Fruit fly (Drosophila melanogaster) whole organism, embryonic: ENCODE measurements around the gene CG42674.
A peak's percentile ranks its signal among the peaks of the same experiment; 100 is the strongest.

Experiments
- ATbp ChIP-seq: fragments of 200-800 bp; sonication (Bioruptor generic); optimal IDR thresholded peaks from 2 replicates; lab custom pipeline; 2017; ENCODE audit warnings: missing biosample characterization, mild to moderate bottlenecking, missing genetic modification characterization, missing genetic modification reagents
- Antp ChIP-seq: fragments of 200-800 bp; sonication (Bioruptor generic); optimal IDR thresholded peaks from 3 replicates; lab custom pipeline; 2016; ENCODE audit warnings: missing biosample characterization, missing genetic modification characterization
- Atf-2 ChIP-seq: fragments of 200-800 bp; sonication (Bioruptor generic); optimal IDR thresholded peaks from 2 replicates; lab custom pipeline; 2016; ENCODE audit warnings: missing biosample characterization, missing genetic modification characterization
- CG10147 ChIP-seq: fragments of 200-800 bp; sonication (Bioruptor generic); optimal IDR thresholded peaks from 2 replicates; lab custom pipeline; 2019; ENCODE audit warnings: missing biosample characterization, mild to moderate bottlenecking, missing genetic modification characterization, moderate library complexity
- CG10209 ChIP-seq: fragments of 200-800 bp; sonication (Bioruptor generic); optimal IDR thresholded peaks from 3 replicates; lab custom pipeline; 2017; ENCODE audit warnings: missing biosample characterization, mild to moderate bottlenecking, missing genetic modification characterization, missing genetic modification reagents
- CG12219 ChIP-seq: fragments of 200-800 bp; sonication (Bioruptor generic); optimal IDR thresholded peaks from 3 replicates; lab custom pipeline; 2018; ENCODE audit warnings: missing biosample characterization, mild to moderate bottlenecking, missing genetic modification characterization
- CG1233 ChIP-seq: fragments of 200-800 bp; sonication (Bioruptor generic); optimal IDR thresholded peaks from 4 replicates; lab custom pipeline; 2018; ENCODE audit warnings: missing biosample characterization, mild to moderate bottlenecking, missing genetic modification characterization
- CG14050 ChIP-seq: fragments of 200-800 bp; sonication (Bioruptor generic); IDR thresholded peaks from 3 replicates; pipeline ENCODE4 v1.3.6; 2022; ENCODE audit warnings: missing biosample characterization, missing genetic modification characterization
- CG14965 ChIP-seq: fragments of 200-800 bp; sonication (Bioruptor generic); optimal IDR thresholded peaks from 2 replicates; lab custom pipeline; 2016; ENCODE audit warnings: missing biosample characterization, missing genetic modification characterization, borderline replicate concordance
- CG15696 ChIP-seq: fragments of 200-800 bp; sonication (Bioruptor generic); optimal IDR thresholded peaks from 2 replicates; lab custom pipeline; 2019; ENCODE audit warnings: missing biosample characterization, mild to moderate bottlenecking, missing genetic modification characterization, moderate library complexity
- CG17568 ChIP-seq: fragments of 200-800 bp; sonication (Bioruptor generic); optimal IDR thresholded peaks from 2 replicates; lab custom pipeline; 2018; ENCODE audit warnings: missing biosample characterization, mild to moderate bottlenecking, missing genetic modification characterization, moderate library complexity
- CG17829 ChIP-seq: fragments of 200-800 bp; optimal IDR thresholded peaks from 2 replicates; lab custom pipeline; 2019; ENCODE audit warnings: missing biosample characterization, mild to moderate bottlenecking, missing genetic modification characterization, moderate library complexity
- CG2116 ChIP-seq: fragments of 200-800 bp; sonication (Bioruptor generic); optimal IDR thresholded peaks from 3 replicates; lab custom pipeline; 2018; ENCODE audit warnings: missing biosample characterization, mild to moderate bottlenecking, missing genetic modification characterization
- CG2889 ChIP-seq: fragments of 200-800 bp; sonication (Bioruptor generic); IDR thresholded peaks from 3 replicates; pipeline ENCODE4 v1.3.6; 2022; ENCODE audit warnings: missing biosample characterization, missing genetic modification characterization
- CG32772 ChIP-seq: fragments of 200-800 bp; sonication (Bioruptor generic); IDR thresholded peaks from 2 replicates; pipeline ENCODE4 v1.3.6; 2022; ENCODE audit warnings: missing biosample characterization, missing genetic modification characterization
- CG3407 ChIP-seq: fragments of 200-800 bp; sonication (Bioruptor generic); optimal IDR thresholded peaks from 2 replicates; lab custom pipeline; 2018; ENCODE audit warnings: missing biosample characterization, mild to moderate bottlenecking, missing genetic modification characterization
- CG5180 ChIP-seq: fragments of 200-800 bp; sonication (Bioruptor generic); optimal IDR thresholded peaks from 3 replicates; lab custom pipeline; 2017; ENCODE audit warnings: missing biosample characterization, missing genetic modification characterization, mild to moderate bottlenecking, moderate library complexity, missing genetic modification reagents
- CG7357 ChIP-seq: fragments of 200-800 bp; sonication (Bioruptor generic); IDR thresholded peaks from 3 replicates; pipeline ENCODE4 v1.3.6; 2022; ENCODE audit warnings: missing biosample characterization, missing genetic modification characterization
- CG7987 ChIP-seq: fragments of 200-800 bp; sonication (Bioruptor generic); optimal IDR thresholded peaks from 2 replicates; lab custom pipeline; 2018; ENCODE audit warnings: missing biosample characterization, mild to moderate bottlenecking, missing genetic modification characterization, moderate library complexity
- CG8281 ChIP-seq: fragments of 200-800 bp; sonication (Bioruptor generic); optimal IDR thresholded peaks from 2 replicates; lab custom pipeline; 2018; ENCODE audit warnings: missing biosample characterization, mild to moderate bottlenecking, missing genetic modification characterization, moderate library complexity
- CG8924 ChIP-seq: fragments of 200-800 bp; optimal IDR thresholded peaks from 3 replicates; lab custom pipeline; 2019; ENCODE audit warnings: missing biosample characterization, mild to moderate bottlenecking, missing genetic modification characterization, moderate library complexity
- Dll ChIP-seq: fragments of 200-800 bp; sonication (Bioruptor generic); IDR thresholded peaks from 4 replicates; pipeline ENCODE4 v1.3.6; 2022; ENCODE audit warnings: missing biosample characterization, missing genetic modification characterization; ENCODE audit not compliant: partially characterized antibody
- Dref ChIP-seq: fragments of 200-800 bp; sonication (Bioruptor generic); IDR thresholded peaks from 2 replicates; pipeline ENCODE4 v1.3.6; 2022; ENCODE audit warnings: missing biosample characterization, missing genetic modification characterization
- Ets97D ChIP-seq: fragments of 200-800 bp; sonication (Bioruptor generic); optimal IDR thresholded peaks from 3 replicates; lab custom pipeline; 2016; ENCODE audit warnings: missing biosample characterization, missing genetic modification characterization
- Fer3 ChIP-seq: fragments of 200-800 bp; sonication (Bioruptor generic); optimal IDR thresholded peaks from 2 replicates; lab custom pipeline; 2018; ENCODE audit warnings: missing biosample characterization, mild to moderate bottlenecking, missing genetic modification characterization, moderate library complexity
- Gug ChIP-seq: fragments of 200-800 bp; sonication (Bioruptor generic); IDR thresholded peaks from 4 replicates; pipeline ENCODE4 v1.3.6; 2022; ENCODE audit warnings: missing biosample characterization, missing genetic modification characterization
- H15 ChIP-seq: fragments of 200-800 bp; sonication (Bioruptor generic); IDR thresholded peaks from 3 replicates; pipeline ENCODE4 v1.3.6; 2022; ENCODE audit warnings: missing biosample characterization, missing genetic modification characterization
- H2.0 ChIP-seq: fragments of 200-800 bp; sonication (Bioruptor generic); IDR thresholded peaks from 2 replicates; pipeline ENCODE4 v1.3.6; 2022; ENCODE audit warnings: missing biosample characterization, missing genetic modification characterization
- MBD-R2 ChIP-seq: fragments of 200-800 bp; sonication (Bioruptor generic); IDR thresholded peaks from 2 replicates; pipeline ENCODE4 v1.3.6; 2022; ENCODE audit warnings: missing biosample characterization, missing genetic modification characterization
- Rx ChIP-seq: fragments of 200-800 bp; sonication (Bioruptor generic); IDR thresholded peaks from 2 replicates; pipeline ENCODE4 v1.3.6; 2022; ENCODE audit warnings: missing biosample characterization, missing genetic modification characterization
- Sin3A ChIP-seq: fragments of >200 bp; optimal IDR thresholded peaks from 2 replicates; lab custom pipeline; 2018
- Sox102F ChIP-seq: fragments of 200-800 bp; sonication (Bioruptor generic); optimal IDR thresholded peaks from 2 replicates; lab custom pipeline; 2018; ENCODE audit warnings: missing biosample characterization, mild to moderate bottlenecking, missing genetic modification characterization, moderate library complexity
- Ssrp ChIP-seq: fragments of 200-800 bp; sonication (Bioruptor generic); optimal IDR thresholded peaks from 2 replicates; lab custom pipeline; 2018; ENCODE audit warnings: missing biosample characterization, mild to moderate bottlenecking, missing genetic modification characterization, moderate library complexity
- Vsx1 ChIP-seq: fragments of 200-800 bp; sonication (Bioruptor generic); optimal IDR thresholded peaks from 2 replicates; lab custom pipeline; 2017; ENCODE audit warnings: missing biosample characterization, mild to moderate bottlenecking, missing genetic modification characterization, missing genetic modification reagents
- chinmo ChIP-seq: fragments of 200-800 bp; sonication (Bioruptor generic); IDR thresholded peaks from 4 replicates; pipeline ENCODE4 v1.3.6; 2022; ENCODE audit warnings: missing biosample characterization, missing genetic modification characterization; ENCODE audit not compliant: partially characterized antibody
- cwo ChIP-seq: fragments of 200-800 bp; sonication (Bioruptor generic); optimal IDR thresholded peaks from 3 replicates; lab custom pipeline; 2017; ENCODE audit warnings: missing biosample characterization, missing genetic modification characterization, mild to moderate bottlenecking, moderate library complexity, missing genetic modification reagents
- ems ChIP-seq: fragments of 200-800 bp; sonication (Bioruptor generic); optimal IDR thresholded peaks from 3 replicates; lab custom pipeline; 2016; ENCODE audit warnings: missing biosample characterization, missing genetic modification characterization
- gfzf ChIP-seq: fragments of 200-800 bp; sonication (Bioruptor generic); optimal IDR thresholded peaks from 2 replicates; lab custom pipeline; 2016; ENCODE audit warnings: missing biosample characterization, mild to moderate bottlenecking, missing genetic modification characterization, moderate library complexity
- ken ChIP-seq: fragments of 200-800 bp; sonication (Bioruptor generic); IDR thresholded peaks from 3 replicates; pipeline ENCODE4 v1.3.6; 2022; ENCODE audit warnings: missing biosample characterization, missing genetic modification characterization
- mld ChIP-seq: fragments of 200-800 bp; sonication (Bioruptor generic); IDR thresholded peaks from 3 replicates; pipeline ENCODE4 v1.3.6; 2022; ENCODE audit warnings: missing biosample characterization, missing genetic modification characterization; ENCODE audit not compliant: partially characterized antibody
- nmo ChIP-seq: fragments of 200-800 bp; sonication (Bioruptor generic); optimal IDR thresholded peaks from 2 replicates; lab custom pipeline; 2018; ENCODE audit warnings: missing biosample characterization, mild to moderate bottlenecking, missing genetic modification characterization, moderate library complexity
- sisA ChIP-seq: fragments of 200-800 bp; sonication (Bioruptor generic); IDR thresholded peaks from 2 replicates; pipeline ENCODE4 v1.3.6; 2022; ENCODE audit warnings: missing biosample characterization, missing genetic modification characterization
- slp2 ChIP-seq: fragments of 200-800 bp; sonication (Bioruptor generic); optimal IDR thresholded peaks from 2 replicates; lab custom pipeline; 2016; ENCODE audit warnings: missing biosample characterization, missing genetic modification characterization
- so ChIP-seq: fragments of 200-800 bp; sonication (Bioruptor generic); IDR thresholded peaks from 3 replicates; pipeline ENCODE4 v1.3.6; 2022; ENCODE audit warnings: missing biosample characterization, missing genetic modification characterization
- sqz ChIP-seq: fragments of 200-800 bp; sonication (Bioruptor generic); optimal IDR thresholded peaks from 3 replicates; lab custom pipeline; 2018; ENCODE audit warnings: missing biosample characterization, mild to moderate bottlenecking, missing genetic modification characterization
- stc ChIP-seq: fragments of 200-800 bp; sonication (Bioruptor generic); IDR thresholded peaks from 2 replicates; pipeline ENCODE4 v1.3.6; 2022; ENCODE audit warnings: missing biosample characterization, missing genetic modification characterization
- stwl ChIP-seq: fragments of 200-800 bp; sonication (Bioruptor generic); optimal IDR thresholded peaks from 3 replicates; lab custom pipeline; 2018; ENCODE audit warnings: missing biosample characterization, mild to moderate bottlenecking, missing genetic modification characterization, moderate library complexity
- sug ChIP-seq: fragments of 200-800 bp; optimal IDR thresholded peaks from 2 replicates; lab custom pipeline; 2019; ENCODE audit warnings: missing biosample characterization, mild to moderate bottlenecking, missing genetic modification characterization, moderate library complexity
- ttk ChIP-seq: fragments of 200-800 bp; sonication (Bioruptor generic); IDR thresholded peaks from 2 replicates; pipeline ENCODE4 v2.1.2; 2022; ENCODE audit warnings: missing biosample characterization, missing genetic modification characterization
- twi ChIP-seq: fragments of 200-800 bp; optimal IDR thresholded peaks from 2 replicates; lab custom pipeline; 2019; ENCODE audit warnings: missing biosample characterization, mild to moderate bottlenecking, missing genetic modification characterization, moderate library complexity
- vnd ChIP-seq: fragments of 200-800 bp; sonication (Bioruptor generic); IDR thresholded peaks from 3 replicates; pipeline ENCODE4 v1.3.6; 2022; ENCODE audit warnings: missing biosample characterization, missing genetic modification characterization; ENCODE audit not compliant: partially characterized antibody

The CG42674 gene

DNA sequence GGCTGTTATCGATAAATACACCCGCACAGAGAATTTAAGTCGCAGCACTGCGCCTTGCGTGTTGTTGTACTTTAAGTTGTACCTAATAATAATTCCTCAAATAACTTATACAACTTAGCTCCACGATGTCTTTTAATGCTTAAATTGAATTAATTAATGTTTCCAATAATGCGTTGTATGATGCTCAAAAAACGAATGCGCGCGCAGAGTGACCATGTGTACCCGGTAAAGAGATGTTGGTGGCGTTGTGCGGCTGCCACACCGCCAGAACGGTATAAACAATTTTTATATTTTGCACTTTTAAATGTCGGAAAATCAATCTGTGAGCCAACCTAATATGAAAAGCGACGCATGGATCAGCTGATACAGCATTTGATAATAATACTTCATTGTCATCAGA is 28.0 kb upstream of the CG42674 start (continued):
- no peak for TF ChIP-seq Fer3 (tag; lab: Kevin White, UChicago)
- TF ChIP-seq sisA (GFP tag; lab: Robert Waterston, UW) = no peak
- no peak for TF ChIP-seq CG7987 (GFP tag; lab: Kevin White, UChicago)
- no peak for TF ChIP-seq ATbp
- TF ChIP-seq so (GFP tag; lab: Robert Waterston, UW) = no peak
- TF ChIP-seq CG14050 = no peak
- no peak for TF ChIP-seq CG5180
- no peak for TF ChIP-seq CG17568 (GFP tag; lab: Kevin White, UChicago)
- no peak for TF ChIP-seq stc (GFP tag; lab: Robert Waterston, UW)
- TF ChIP-seq CG3407 (GFP tag; lab: Kevin White, UChicago) = no peak
- no peak for TF ChIP-seq CG32772
- TF ChIP-seq mld (GFP tag; lab: Robert Waterston, UW) = no peak
- TF ChIP-seq sqz (GFP tag; lab: Kevin White, UChicago) = no peak
- no peak for TF ChIP-seq CG7357
- TF ChIP-seq ken (GFP tag; lab: Robert Waterston, UW) = no peak
- TF ChIP-seq vnd (GFP tag; lab: Robert Waterston, UW) = 0 out of 3 replicates have a peak, but pooled peaks have one; percentile 25
- no peak for TF ChIP-seq ttk (GFP tag; lab: Robert Waterston, UW)
- no peak for TF ChIP-seq CG1233 (GFP tag; lab: Kevin White, UChicago)
- peak; percentile 58 for TF ChIP-seq Dref (GFP tag; lab: Robert Waterston, UW)
- TF ChIP-seq CG2889 (GFP tag; lab: Robert Waterston, UW) = no peak
- TF ChIP-seq CG14965 (GFP tag; lab: Kevin White, UChicago) = no peak
- TF ChIP-seq Sin3A (lab: Kevin White, UChicago) = peak; percentile 90
- no peak for TF ChIP-seq Gug (GFP tag; lab: Robert Waterston, UW)
- peak; percentile 72 for TF ChIP-seq Ets97D (GFP tag; lab: Kevin White, UChicago)
- no peak for TF ChIP-seq Sox102F (GFP tag; lab: Kevin White, UChicago)
- no peak for TF ChIP-seq slp2 (GFP tag; lab: Kevin White, UChicago)
- TF ChIP-seq Atf-2 (GFP tag; lab: Kevin White, UChicago) = no peak
- no peak for TF ChIP-seq Rx (GFP tag; lab: Robert Waterston, UW)
- peak; percentile 38 for TF ChIP-seq nmo (GFP tag; lab: Kevin White, UChicago)
- no peak for TF ChIP-seq CG15696
- peak; percentile 91 for TF ChIP-seq gfzf (GFP tag; lab: Kevin White, UChicago)
- TF ChIP-seq sug (tag; lab: Kevin White, UChicago) = no peak
- TF ChIP-seq Dll (GFP tag; lab: Robert Waterston, UW) = 0 out of 4 replicates have a peak, but pooled peaks have one; percentile 52
- TF ChIP-seq CG10209 (GFP tag; lab: Kevin White, UChicago) = no peak
- no peak for TF ChIP-seq chinmo (GFP tag; lab: Robert Waterston, UW)
- no peak for TF ChIP-seq H15
- no peak for TF ChIP-seq twi (tag; lab: Kevin White, UChicago)
- TF ChIP-seq H2.0 (GFP tag; lab: Robert Waterston, UW) = no peak
- no peak for TF ChIP-seq ems (GFP tag; lab: Kevin White, UChicago)
- TF ChIP-seq CG12219 (GFP tag; lab: Kevin White, UChicago) = no peak
- TF ChIP-seq Ssrp (tag; lab: Kevin White, UChicago) = no peak
- no peak for TF ChIP-seq cwo (GFP tag; lab: Kevin White, UChicago)
- TF ChIP-seq CG10147 (GFP tag; lab: Kevin White, UChicago) = no peak
- peak; percentile 64 for TF ChIP-seq MBD-R2 (GFP tag; lab: Robert Waterston, UW)
- no peak for TF ChIP-seq Antp
- no peak for TF ChIP-seq Vsx1 (GFP tag; lab: Kevin White, UChicago)
- peak; percentile 86 for TF ChIP-seq CG2116
- TF ChIP-seq CG8924 (tag; lab: Kevin White, UChicago) = peak; percentile 25
- TF ChIP-seq stwl (tag; lab: Kevin White, UChicago) = peak; percentile 58
- no peak for TF ChIP-seq CG8281 (tag; lab: Kevin White, UChicago)
- peak; percentile 19 for TF ChIP-seq CG17829 (tag; lab: Kevin White, UChicago)
